Worm (Caenorhabditis elegans) whole organism, L3 larva: ENCODE measurements around the gene F40D4.17.

Experiments
- R02D3.7 ChIP-seq: fragments of 150-350 bp; optimal IDR thresholded peaks from 2 replicates; lab custom pipeline; 2014; ENCODE audit warnings: missing biosample characterization, missing genetic modification characterization
- ZK546.5 ChIP-seq: sonication (generic microtip); optimal IDR thresholded peaks from 2 replicates; lab custom pipeline; 2017; ENCODE audit warnings: missing biosample characterization, missing genetic modification characterization
- daf-12 ChIP-seq: fragments of 150-350 bp; optimal IDR thresholded peaks from 2 replicates; lab custom pipeline; 2014; ENCODE audit warnings: missing biosample characterization, missing genetic modification reagents, missing genetic modification characterization
- egl-27 ChIP-seq: sonication (generic microtip); optimal IDR thresholded peaks from 4 replicates; lab custom pipeline; 2017; ENCODE audit warnings: missing biosample characterization, missing genetic modification reagents, missing genetic modification characterization
- egl-5 ChIP-seq: fragments of 150-350 bp; optimal IDR thresholded peaks from 2 replicates; lab custom pipeline; 2017; ENCODE audit warnings: missing biosample characterization, missing genetic modification reagents, missing genetic modification characterization, inconsistent platforms
- eor-1 ChIP-seq, 2 experiments: fragments of 150-350 bp; optimal IDR thresholded peaks; 2 replicates each; lab custom pipeline; 2014 to 2018; ENCODE audit warnings: missing biosample characterization in 2 of 2, missing genetic modification characterization in 2 of 2
- fkh-2 ChIP-seq: fragments of 150-350 bp; optimal IDR thresholded peaks from 2 replicates; lab custom pipeline; 2014; ENCODE audit warnings: missing biosample characterization, missing genetic modification reagents, missing genetic modification characterization
- hmg-11 ChIP-seq: sonication (generic microtip); optimal IDR thresholded peaks from 2 replicates; lab custom pipeline; 2016; ENCODE audit warnings: missing genetic modification characterization, missing compliant biosample characterization
- jun-1 ChIP-seq: fragments of 150-350 bp; optimal IDR thresholded peaks from 2 replicates; lab custom pipeline; 2014; ENCODE audit warnings: missing biosample characterization, missing genetic modification reagents, missing genetic modification characterization
- lsy-12 ChIP-seq: sonication (generic microtip); optimal IDR thresholded peaks from 2 replicates; lab custom pipeline; 2016; ENCODE audit warnings: mild to moderate bottlenecking, missing genetic modification characterization, missing compliant biosample characterization
- nhr-11 ChIP-seq: fragments of 150-350 bp; optimal IDR thresholded peaks from 2 replicates; lab custom pipeline; 2014; ENCODE audit warnings: missing biosample characterization, missing genetic modification characterization
- nhr-12 ChIP-seq: fragments of 150-350 bp; optimal IDR thresholded peaks from 2 replicates; lab custom pipeline; 2014; ENCODE audit warnings: missing biosample characterization, missing genetic modification characterization
- nhr-25 ChIP-seq: sonication (generic microtip); optimal IDR thresholded peaks from 2 replicates; lab custom pipeline; 2017; ENCODE audit warnings: missing biosample characterization, missing genetic modification characterization
- nhr-43 ChIP-seq: sonication (generic microtip); optimal IDR thresholded peaks from 2 replicates; lab custom pipeline; 2016; ENCODE audit warnings: mild to moderate bottlenecking, missing genetic modification characterization, missing compliant biosample characterization; ENCODE audit not compliant: poor library complexity, severe bottlenecking
- nhr-77 ChIP-seq: fragments of 150-350 bp; optimal IDR thresholded peaks from 2 replicates; lab custom pipeline; 2014; ENCODE audit warnings: missing biosample characterization, missing genetic modification characterization
- pha-4 ChIP-seq: fragments of 150-350 bp; optimal IDR thresholded peaks from 2 replicates; lab custom pipeline; 2014; ENCODE audit warnings: missing biosample characterization, missing genetic modification reagents, missing genetic modification characterization
- pqm-1 ChIP-seq: fragments of 150-350 bp; optimal IDR thresholded peaks from 2 replicates; lab custom pipeline; 2017; ENCODE audit warnings: missing biosample characterization, missing genetic modification characterization, inconsistent platforms
- sea-2 ChIP-seq: fragments of 150-350 bp; sonication (generic microtip); optimal IDR thresholded peaks from 4 replicates; lab custom pipeline; 2014; ENCODE audit warnings: missing biosample characterization, missing genetic modification reagents, missing genetic modification characterization
- skn-1 ChIP-seq: fragments of 150-350 bp; optimal IDR thresholded peaks from 2 replicates; lab custom pipeline; 2014; ENCODE audit warnings: missing biosample characterization, missing genetic modification characterization
- snpc-4 ChIP-seq: fragments of 150-350 bp; optimal IDR thresholded peaks from 2 replicates; lab custom pipeline; 2014; ENCODE audit warnings: missing biosample characterization, missing genetic modification characterization
- unc-39 ChIP-seq: sonication (generic microtip); optimal IDR thresholded peaks from 4 replicates; lab custom pipeline; 2017; ENCODE audit warnings: missing biosample characterization, missing genetic modification characterization
- zag-1 ChIP-seq: fragments of 150-350 bp; optimal IDR thresholded peaks from 2 replicates; lab custom pipeline; 2014; ENCODE audit warnings: missing biosample characterization, missing genetic modification characterization
- ztf-11 ChIP-seq: fragments of 150-350 bp; optimal IDR thresholded peaks from 2 replicates; lab custom pipeline; 2014; ENCODE audit warnings: missing biosample characterization, missing genetic modification characterization
- ztf-4 ChIP-seq: fragments of 150-350 bp; optimal IDR thresholded peaks from 2 replicates; lab custom pipeline; 2014; ENCODE audit warnings: missing biosample characterization, missing genetic modification characterization

The F40D4.17 gene

ce11 chrV:17151292-17151691 lies 3.9 kb downstream of the F40D4.17 start:
- no peak for TF ChIP-seq pha-4 (tag; lab: Kevin White, UChicago)
- TF ChIP-seq nhr-12 (tag; lab: Kevin White, UChicago) = no peak
- no peak for TF ChIP-seq ZK546.5 (tag; lab: Kevin White, UChicago)
- TF ChIP-seq nhr-77 (tag; lab: Kevin White, UChicago) = no peak

ce11 chrV:17108310-17108709 lies 46.9 kb downstream of the F40D4.17 start, which contains the start of gene ZK218.11:
TSS of gene ZK218.11 (minus strand) at chrV:17108410.
- TF ChIP-seq nhr-11 = no peak
- no peak for TF ChIP-seq ztf-11 (tag; lab: Kevin White, UChicago)
- TF ChIP-seq R02D3.7 (tag; lab: Kevin White, UChicago) = no peak
- TF ChIP-seq egl-27 (tag; lab: Kevin White, UChicago) = no peak
- TF ChIP-seq fkh-2 (tag; lab: Kevin White, UChicago) = no peak
- TF ChIP-seq sea-2 (GFP tag; lab: Kevin White, UChicago) = no peak
- no peak for TF ChIP-seq hmg-11 (tag; lab: Kevin White, UChicago)
- no peak for TF ChIP-seq lsy-12
- TF ChIP-seq ztf-4 (tag; lab: Kevin White, UChicago) = no peak
- TF ChIP-seq snpc-4 (tag; lab: Kevin White, UChicago) = no peak
- no peak for TF ChIP-seq nhr-25 (tag; lab: Kevin White, UChicago)
- TF ChIP-seq jun-1 = no peak
- no peak for TF ChIP-seq pqm-1 (tag; lab: Kevin White, UChicago)
- no peak for TF ChIP-seq unc-39 (tag; lab: Kevin White, UChicago)

- TF ChIP-seq R02D3.7 (tag; lab: Kevin White, UChicago) = no peak
- TF ChIP-seq zag-1 = no peak
- no peak for TF ChIP-seq eor-1 (tag; optimal IDR thresholded peaks at IDR 0.05; lab: Kevin White, UChicago)
- no peak for TF ChIP-seq nhr-11
- TF ChIP-seq nhr-43 = no peak
- TF ChIP-seq daf-12 = no peak
- no peak for TF ChIP-seq egl-5 (tag; lab: Kevin White, UChicago)
- no peak for TF ChIP-seq skn-1
Measured at ce11 chrV:17105483-17105882, 49.8 kb downstream of the F40D4.17 start, which contains the start of gene ZK218.7. TSS of gene ZK218.7 (plus strand) at chrV:17105783.
